Fruit fly (Drosophila melanogaster): ENCODE measurements around the gene CG2111.
"Not testable (repeated sequence)": the region's sequence is repeated elsewhere in the genome, so short reads cannot be mapped to it uniquely, and the experiment has no call there.

CG2111 gene

dm6 chrX:10657380-10657779 lies at the start of gene CG2111:
Gene CG2111, plus strand, starts transcription at chrX:10657680.
- no peak for TF ChIP-seq CG8478 (optimal IDR thresholded peaks at IDR 0.05)
- TF ChIP-seq CTCF (optimal IDR thresholded peaks at IDR 0.05), result no peak

- TF ChIP-seq CTCF (optimal IDR thresholded peaks at IDR 0.05) (no peak), CG8478 (optimal IDR thresholded peaks at IDR 0.05) (no peak)
Measured at dm6 chrX:10613568-10613967, 43.9 kb upstream of the CG2111 start.

dm6 chrX:10615215-10615614 lies 42.3 kb upstream of the CG2111 start:
- no peak for TF ChIP-seq CTCF (optimal IDR thresholded peaks at IDR 0.05)
- TF ChIP-seq CG8478 (optimal IDR thresholded peaks at IDR 0.05), result no peak

dm6 chrX:10618491-10618890 lies 39.0 kb upstream of the CG2111 start:
- TF ChIP-seq CG8478 (optimal IDR thresholded peaks at IDR 0.05), result no peak
- TF ChIP-seq CTCF (optimal IDR thresholded peaks at IDR 0.05), result no peak

- no peak for TF ChIP-seq CG8478 (optimal IDR thresholded peaks at IDR 0.05)
Measured at dm6 chrX:10620144-10621005, 37.1 kb upstream of the CG2111 start, which contains the start of gene CG43347. Gene CG43347, minus strand, starts transcription at chrX:10620190.

- TF ChIP-seq CG8478 (optimal IDR thresholded peaks at IDR 0.05), result no peak
- no peak for TF ChIP-seq CTCF (optimal IDR thresholded peaks at IDR 0.05)
Measured at dm6 chrX:10621202-10621990, 36.1 kb upstream of the CG2111 start.

dm6 chrX:10623125-10623524 lies 34.4 kb upstream of the CG2111 start, which contains the start of gene Rab9Db:
Gene Rab9Db, minus strand, starts transcription at chrX:10623225.
- not testable (repeated sequence) for TF ChIP-seq CTCF, CG8478 (optimal IDR thresholded peaks at IDR 0.05)

- TF ChIP-seq CTCF (optimal IDR thresholded peaks at IDR 0.05), result peak; percentile 25 to 47
- TF ChIP-seq CG8478 (optimal IDR thresholded peaks at IDR 0.05), result no peak
Measured at dm6 chrX:10627062-10627756, 30.3 kb upstream of the CG2111 start, which contains the start of the genes CG9806 and X11Lbeta. Gene CG9806, minus strand, starts transcription at chrX:10627112. Gene X11Lbeta, plus strand, starts transcription at chrX:10627737.

- TF ChIP-seq CTCF (optimal IDR thresholded peaks at IDR 0.05), result no peak
- no peak for TF ChIP-seq CG8478 (optimal IDR thresholded peaks at IDR 0.05)
Measured at dm6 chrX:10628874-10629273, 28.6 kb upstream of the CG2111 start.

- no peak for TF ChIP-seq CG8478 (optimal IDR thresholded peaks at IDR 0.05)
- peak; percentile 55 to 80 for TF ChIP-seq CTCF (optimal IDR thresholded peaks at IDR 0.05)
Measured at dm6 chrX:10642233-10642751, 15.2 kb upstream of the CG2111 start.

- TF ChIP-seq CG8478 (optimal IDR thresholded peaks at IDR 0.05) (no peak), CTCF (optimal IDR thresholded peaks at IDR 0.05) (peak; percentile 62)
Measured at dm6 chrX:10656216-10656615, 1.3 kb upstream of the CG2111 start.

dm6 chrX:10661743-10662142 lies 4.3 kb downstream of the CG2111 start, which contains the start of gene Rab9E:
Gene Rab9E, minus strand, starts transcription at chrX:10661843.
- not testable (repeated sequence) for TF ChIP-seq CTCF, CG8478 (optimal IDR thresholded peaks at IDR 0.05)

- TF ChIP-seq CTCF (optimal IDR thresholded peaks at IDR 0.05) (no peak), CG8478 (optimal IDR thresholded peaks at IDR 0.05) (no peak)
Measured at dm6 chrX:10673366-10673765, 15.9 kb downstream of the CG2111 start, which contains the start of gene CG12637. Gene CG12637, minus strand, starts transcription at chrX:10673466.

- TF ChIP-seq CG8478 (optimal IDR thresholded peaks at IDR 0.05) (no peak), CTCF (optimal IDR thresholded peaks at IDR 0.05) (no peak)
Measured at dm6 chrX:10697731-10698130, 40.3 kb downstream of the CG2111 start.

Data from S2 (cell line).